Worm (Caenorhabditis elegans) whole organism, L1 larva: Measurements from ENCODE around the gene K08E5.5.

ENCODE experiments used
- ceh-8 ChIP-seq: fragments of 200-800 bp; sonication (Bioruptor generic); optimal IDR thresholded peaks from 2 replicates; lab custom pipeline; 2018; ENCODE audit warnings: mild to moderate bottlenecking, missing genetic modification characterization, moderate library complexity, missing compliant biosample characterization
- fkh-10 ChIP-seq: sonication (generic microtip); optimal IDR thresholded peaks from 2 replicates; lab custom pipeline; 2017; ENCODE audit warnings: missing biosample characterization, missing genetic modification reagents, missing genetic modification characterization
- pag-3 ChIP-seq: sonication (generic microtip); optimal IDR thresholded peaks from 2 replicates; lab custom pipeline; 2017; ENCODE audit warnings: missing genetic modification characterization, mild to moderate bottlenecking, missing compliant biosample characterization, antibody characterized with exemption, borderline replicate concordance; ENCODE audit not compliant: insufficient read depth

DNA sequence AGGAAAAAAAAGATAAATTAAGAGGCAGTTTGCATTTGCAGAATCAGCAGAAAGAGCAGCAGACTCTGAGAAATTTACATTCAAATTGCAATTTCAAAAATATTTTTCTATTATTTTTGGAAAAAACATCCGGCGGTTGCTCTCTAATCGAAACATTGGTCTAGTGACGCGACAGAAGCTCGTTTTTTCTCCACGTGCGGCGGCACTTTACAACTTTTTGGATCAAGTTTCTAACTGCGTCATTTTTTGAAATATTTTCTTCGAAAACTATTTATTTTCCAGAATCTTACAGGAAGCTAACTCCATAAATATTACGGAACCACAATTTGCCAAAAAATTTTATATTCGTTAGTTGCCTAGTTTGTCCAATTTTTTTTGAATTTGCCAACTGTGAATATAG lies 10.4 kb downstream of the K08E5.5 start:
- no peak for TF ChIP-seq ceh-8 (GFP tag; lab: Kevin White, UChicago)
- TF ChIP-seq fkh-10 (GFP tag; lab: Kevin White, UChicago), result no peak
- no peak for TF ChIP-seq pag-3
